Worm (Caenorhabditis elegans) whole organism, young adult: ENCODE data around the gene F28A12.10.

Source experiments
- F23B12.7 ChIP-seq: sonication (generic microtip); optimal IDR thresholded peaks from 2 replicates; lab custom pipeline; 2017; ENCODE audit warnings: missing genetic modification characterization, mild to moderate bottlenecking, missing compliant biosample characterization, antibody characterized with exemption, moderate library complexity; ENCODE audit not compliant: insufficient read depth
- F33H1.4 ChIP-seq: fragments of 200-800 bp; sonication (Bioruptor generic); IDR thresholded peaks from 2 replicates; pipeline ENCODE4 v1.3.6; 2022; ENCODE audit warnings: missing genetic modification reagents, missing genetic modification characterization, missing compliant biosample characterization
- F37B4.10 ChIP-seq: fragments of 200-800 bp; sonication (Bioruptor generic); IDR thresholded peaks from 2 replicates; pipeline ENCODE4 v1.3.6; 2022; ENCODE audit warnings: missing genetic modification characterization, missing compliant biosample characterization
- F49E8.2 ChIP-seq: sonication (generic microtip); optimal IDR thresholded peaks from 3 replicates; lab custom pipeline; 2017; ENCODE audit warnings: missing genetic modification characterization, mild to moderate bottlenecking, missing compliant biosample characterization, antibody characterized with exemption, moderate library complexity; ENCODE audit not compliant: insufficient read depth
- F52B5.7 ChIP-seq: sonication (generic microtip); optimal IDR thresholded peaks from 2 replicates; lab custom pipeline; 2016; ENCODE audit warnings: mild to moderate bottlenecking, missing genetic modification characterization, missing compliant biosample characterization
- F57C9.4 ChIP-seq: sonication (generic microtip); optimal IDR thresholded peaks from 2 replicates; lab custom pipeline; 2017; ENCODE audit warnings: mild to moderate bottlenecking, missing genetic modification characterization, missing compliant biosample characterization
- K12H6.12 ChIP-seq: fragments of 200-800 bp; sonication (Bioruptor generic); optimal IDR thresholded peaks from 2 replicates; lab custom pipeline; 2018; ENCODE audit warnings: mild to moderate bottlenecking, missing genetic modification characterization, missing compliant biosample characterization
- Y56A3A.18 ChIP-seq: fragments of 200-800 bp; sonication (Bioruptor generic); IDR thresholded peaks from 2 replicates; pipeline ENCODE4 v1.3.6; 2022; ENCODE audit warnings: missing genetic modification reagents, missing genetic modification characterization, missing compliant biosample characterization
- Y79H2A.3 ChIP-seq: fragments of 200-800 bp; sonication (Bioruptor generic); conservative IDR thresholded peaks from 2 replicates; pipeline ENCODE4 v1.3.6; 2022; ENCODE audit warnings: missing genetic modification reagents, missing genetic modification characterization, missing compliant biosample characterization
- akir-1 ChIP-seq: fragments of 200-800 bp; sonication (Bioruptor generic); optimal IDR thresholded peaks from 2 replicates; lab custom pipeline; 2018; ENCODE audit warnings: mild to moderate bottlenecking, missing genetic modification characterization, moderate library complexity, missing compliant biosample characterization
- aptf-2 ChIP-seq: fragments of 200-800 bp; sonication (Bioruptor generic); conservative IDR thresholded peaks from 2 replicates; pipeline ENCODE4 v1.3.6; 2022; ENCODE audit warnings: missing genetic modification reagents, missing genetic modification characterization, missing compliant biosample characterization
- cebp-1 ChIP-seq, 2 experiments: fragments of 200-800 bp in 1 of 2; sonication (Bioruptor generic) in 1 of 2; sonication (generic microtip) in 1 of 2; IDR thresholded peaks in 1 of 2; optimal IDR thresholded peaks in 1 of 2; 2 replicates each; pipeline versions ENCODE4 v1.3.6 to Lab custom; 2017 to 2022; ENCODE audit warnings: missing compliant biosample characterization in 2 of 2, missing genetic modification characterization in 2 of 2, mild to moderate bottlenecking in 1 of 2, missing genetic modification reagents in 1 of 2, moderate library complexity in 1 of 2
- ceh-100 ChIP-seq: fragments of 200-800 bp; sonication (Bioruptor generic); IDR thresholded peaks from 2 replicates; pipeline ENCODE4 v1.3.6; 2022; ENCODE audit warnings: missing genetic modification reagents, missing genetic modification characterization, missing compliant biosample characterization
- ceh-91 ChIP-seq: fragments of 200-800 bp; sonication (Bioruptor generic); IDR thresholded peaks from 2 replicates; pipeline ENCODE4 v1.3.6; 2022; ENCODE audit warnings: missing genetic modification reagents, missing genetic modification characterization, missing compliant biosample characterization
- dox-1 ChIP-seq: fragments of 200-800 bp; sonication (Bioruptor generic); IDR thresholded peaks from 2 replicates; pipeline ENCODE4 v1.3.6; 2022; ENCODE audit warnings: missing genetic modification reagents, missing genetic modification characterization, missing compliant biosample characterization
- egl-18 ChIP-seq: fragments of 200-800 bp; sonication (Bioruptor generic); IDR thresholded peaks from 2 replicates; pipeline ENCODE4 v1.3.6; 2022; ENCODE audit warnings: missing genetic modification reagents, missing genetic modification characterization, missing compliant biosample characterization
- hlh-12 ChIP-seq: sonication (generic microtip); optimal IDR thresholded peaks from 2 replicates; lab custom pipeline; 2016; ENCODE audit warnings: missing genetic modification characterization, missing compliant biosample characterization
- hmg-1.2 ChIP-seq: fragments of 200-800 bp; sonication (Bioruptor generic); IDR thresholded peaks from 2 replicates; pipeline ENCODE4 v1.3.6; 2022; ENCODE audit warnings: missing genetic modification reagents, missing genetic modification characterization, missing compliant biosample characterization
- hmg-20 ChIP-seq: fragments of 200-800 bp; sonication (Bioruptor generic); IDR thresholded peaks from 2 replicates; pipeline ENCODE4 v1.3.6; 2022; ENCODE audit warnings: missing genetic modification reagents, missing genetic modification characterization, missing compliant biosample characterization
- hrde-1 ChIP-seq: sonication (generic microtip); optimal IDR thresholded peaks from 2 replicates; lab custom pipeline; 2016; ENCODE audit warnings: missing genetic modification characterization, mild to moderate bottlenecking, missing compliant biosample characterization, moderate library complexity, missing genotype, missing genetic modification reagents, borderline replicate concordance
- lag-1 ChIP-seq: fragments of 200-800 bp; sonication (Bioruptor generic); IDR thresholded peaks from 2 replicates; pipeline ENCODE4 v1.3.6; 2022; ENCODE audit warnings: missing genetic modification reagents, missing genetic modification characterization, missing compliant biosample characterization
- let-607 ChIP-seq, 2 experiments: fragments of 200-800 bp in 1 of 2; sonication (Bioruptor generic) in 1 of 2; sonication (generic microtip) in 1 of 2; optimal IDR thresholded peaks; 2 replicates each; lab custom pipeline; 2016 to 2018; ENCODE audit warnings: mild to moderate bottlenecking in 2 of 2, missing compliant biosample characterization in 2 of 2, missing genetic modification characterization in 2 of 2, moderate library complexity in 2 of 2, missing genotype in 1 of 2
- lin-26 ChIP-seq: fragments of 200-800 bp; sonication (Bioruptor generic); IDR thresholded peaks from 2 replicates; pipeline ENCODE4 v1.3.6; 2022; ENCODE audit warnings: missing genetic modification reagents, missing genetic modification characterization, missing compliant biosample characterization
- madf-3 ChIP-seq: fragments of 200-800 bp; sonication (Bioruptor generic); IDR thresholded peaks from 2 replicates; pipeline ENCODE4 v1.3.6; 2022; ENCODE audit warnings: missing genetic modification reagents, missing genetic modification characterization, missing compliant biosample characterization
- mcd-1 ChIP-seq: fragments of 200-800 bp; sonication (Bioruptor generic); IDR thresholded peaks from 2 replicates; pipeline ENCODE4 v1.3.6; 2022; ENCODE audit warnings: missing genetic modification reagents, missing genetic modification characterization, missing compliant biosample characterization
- mes-4 ChIP-seq: sonication (generic microtip); optimal IDR thresholded peaks from 2 replicates; lab custom pipeline; 2016; ENCODE audit warnings: missing genotype, missing genetic modification characterization, missing compliant biosample characterization
- nfya-1 ChIP-seq: sonication (generic microtip); optimal IDR thresholded peaks from 2 replicates; lab custom pipeline; 2017; ENCODE audit warnings: antibody characterized with exemption, missing compliant biosample characterization, missing genetic modification characterization, borderline replicate concordance; ENCODE audit not compliant: insufficient read depth
- nfyb-1 ChIP-seq: fragments of 200-800 bp; sonication (Bioruptor generic); IDR thresholded peaks from 2 replicates; pipeline ENCODE4 v1.3.6; 2022; ENCODE audit warnings: missing genetic modification reagents, missing genetic modification characterization, missing compliant biosample characterization
- nhr-27 ChIP-seq: fragments of 200-800 bp; sonication (Bioruptor generic); optimal IDR thresholded peaks from 2 replicates; lab custom pipeline; 2018; ENCODE audit warnings: mild to moderate bottlenecking, missing genetic modification characterization, moderate library complexity, missing compliant biosample characterization
- rec-8 ChIP-seq, 2 experiments: sonication (generic microtip); optimal IDR thresholded peaks; 2 replicates each; lab custom pipeline; 2016; ENCODE audit warnings: mild to moderate bottlenecking in 2 of 2, missing genetic modification characterization in 2 of 2, missing genetic modification reagents in 2 of 2, missing genotype in 2 of 2, missing biosample characterization in 1 of 2, missing compliant biosample characterization in 1 of 2, moderate library complexity in 1 of 2
- sea-2 ChIP-seq: fragments of 200-800 bp; sonication (Bioruptor generic); IDR thresholded peaks from 2 replicates; pipeline ENCODE4 v1.3.6; 2022; ENCODE audit warnings: missing genetic modification characterization, missing compliant biosample characterization
- snpc-1.3 ChIP-seq: sonication (generic microtip); optimal IDR thresholded peaks from 2 replicates; lab custom pipeline; 2017; ENCODE audit warnings: missing genetic modification characterization, mild to moderate bottlenecking, missing compliant biosample characterization, antibody characterized with exemption, moderate library complexity, missing genotype, missing genetic modification reagents; ENCODE audit not compliant: insufficient read depth
- snpc-3.4 ChIP-seq: sonication (generic microtip); optimal IDR thresholded peaks from 2 replicates; lab custom pipeline; 2017; ENCODE audit warnings: missing genetic modification characterization, mild to moderate bottlenecking, missing compliant biosample characterization, antibody characterized with exemption, moderate library complexity, missing genotype, missing genetic modification reagents
- zfh-2 ChIP-seq: fragments of 200-800 bp; sonication (Bioruptor generic); conservative IDR thresholded peaks from 2 replicates; pipeline ENCODE4 v1.3.6; 2022; ENCODE audit warnings: missing genetic modification reagents, missing genetic modification characterization, missing compliant biosample characterization
- ztf-26 ChIP-seq: sonication (generic microtip); optimal IDR thresholded peaks from 2 replicates; lab custom pipeline; 2017; ENCODE audit warnings: missing genetic modification characterization, missing compliant biosample characterization
- ztf-3 ChIP-seq: fragments of 200-800 bp; sonication (Bioruptor generic); optimal IDR thresholded peaks from 2 replicates; lab custom pipeline; 2018; ENCODE audit warnings: mild to moderate bottlenecking, missing genetic modification characterization, missing compliant biosample characterization
- ztf-6 ChIP-seq: fragments of 200-800 bp; sonication (Bioruptor generic); IDR thresholded peaks from 2 replicates; pipeline ENCODE4 v1.3.6; 2022; ENCODE audit warnings: missing genetic modification reagents, missing genetic modification characterization, missing compliant biosample characterization

F28A12.10 gene

ce11 chrV:8668224-8668623, 30.7 kb upstream of the F28A12.10 start:
- TF ChIP-seq F37B4.10 (GFP tag; lab: Robert Waterston, UW) (no peak), F57C9.4 (tag; lab: Kevin White, UChicago) (no peak), hmg-20 (GFP tag; lab: Robert Waterston, UW) (no peak)

- TF ChIP-seq Y79H2A.3, result no peak
- TF ChIP-seq nhr-27 (tag; lab: Kevin White, UChicago), result no peak
- TF ChIP-seq, all 124 proteins: peak for 0
Observed at ce11 chrV:8667230-8668021, 29.9 kb upstream of the F28A12.10 start.

ce11 chrV:8665765-8666164, 28.2 kb upstream of the F28A12.10 start, which contains the start of gene ZC190.4:
ZC190.4 (plus strand) TSS chrV:8666065.
- no peak for TF ChIP-seq nfyb-1 (GFP tag; lab: Robert Waterston, UW)
- no peak for TF ChIP-seq F23B12.7 (tag; lab: Kevin White, UChicago)
- no peak for TF ChIP-seq Y56A3A.18 (GFP tag; lab: Robert Waterston, UW)
- TF ChIP-seq mes-4 (tag; lab: Kevin White, UChicago), result no peak
- TF ChIP-seq lin-26 (GFP tag; lab: Robert Waterston, UW), result no peak
- TF ChIP-seq F52B5.7, result no peak
- TF ChIP-seq F33H1.4 (GFP tag; lab: Robert Waterston, UW), result no peak
- TF ChIP-seq nfya-1, result no peak

- no peak for TF ChIP-seq madf-3 (GFP tag; lab: Robert Waterston, UW)
- TF ChIP-seq aptf-2 (GFP tag; lab: Robert Waterston, UW), result no peak
- no peak for TF ChIP-seq lag-1 (GFP tag; lab: Robert Waterston, UW)
- TF ChIP-seq F52B5.7, result no peak
- TF ChIP-seq zfh-2 (GFP tag; lab: Robert Waterston, UW), result peak; percentile 85
- no peak for TF ChIP-seq akir-1 (GFP tag; lab: Kevin White, UChicago)
- 0 out of 2 replicates have a peak, but pooled peaks have one; percentile 12 for TF ChIP-seq mcd-1 (GFP tag; lab: Robert Waterston, UW)
- TF ChIP-seq ztf-3 (GFP tag; lab: Kevin White, UChicago), result no peak
- no peak for TF ChIP-seq hlh-12 (tag; lab: Kevin White, UChicago)
- no peak for TF ChIP-seq hmg-1.2 (GFP tag; lab: Robert Waterston, UW)
- no peak for TF ChIP-seq snpc-3.4 (tag; lab: Kevin White, UChicago)
- no peak for TF ChIP-seq ztf-6 (GFP tag; lab: Robert Waterston, UW)
- TF ChIP-seq sea-2 (GFP tag; lab: Robert Waterston, UW), result no peak
- TF ChIP-seq F49E8.2 (tag; lab: Kevin White, UChicago), result no peak
- TF ChIP-seq hrde-1 (tag; lab: Kevin White, UChicago), result no peak
- TF ChIP-seq cebp-1 (GFP tag; IDR thresholded peaks at IDR 0.05; lab: Robert Waterston, UW), result no peak
- TF ChIP-seq cebp-1 (tag; optimal IDR thresholded peaks at IDR 0.05; lab: Kevin White, UChicago), result peak; percentile 17
- TF ChIP-seq snpc-1.3 (tag; lab: Kevin White, UChicago), result no peak
- no peak for TF ChIP-seq dox-1 (GFP tag; lab: Robert Waterston, UW)
- TF ChIP-seq rec-8 (tag; optimal IDR thresholded peaks at IDR 0.05; lab: Kevin White, UChicago), result no peak
- no peak for TF ChIP-seq ceh-100 (GFP tag; lab: Robert Waterston, UW)
- TF ChIP-seq K12H6.12 (tag; lab: Kevin White, UChicago), result peak; percentile 9
- TF ChIP-seq ztf-26, result no peak
- no peak for TF ChIP-seq egl-18 (GFP tag; lab: Robert Waterston, UW)
- TF ChIP-seq let-607 (tag; optimal IDR thresholded peaks at IDR 0.05; lab: Kevin White, UChicago), result no peak
- TF ChIP-seq ceh-91 (GFP tag; lab: Robert Waterston, UW), result no peak
Observed at ce11 chrV:8663023-8663422, 25.5 kb upstream of the F28A12.10 start.
